Worm (Caenorhabditis elegans) whole organism, L3 larva: ENCODE results near the gene C06H5.8.

Experiments
- R02D3.7 ChIP-seq: fragments of 150-350 bp; optimal IDR thresholded peaks from 2 replicates; lab custom pipeline; 2014; ENCODE audit warnings: missing biosample characterization, missing genetic modification characterization
- ZK546.5 ChIP-seq: sonication (generic microtip); optimal IDR thresholded peaks from 2 replicates; lab custom pipeline; 2017; ENCODE audit warnings: missing biosample characterization, missing genetic modification characterization
- aly-2 ChIP-seq: fragments of 150-350 bp; optimal IDR thresholded peaks from 2 replicates; lab custom pipeline; 2014; ENCODE audit warnings: missing biosample characterization, missing genetic modification characterization
- ama-1 ChIP-seq: fragments of 150-350 bp; optimal IDR thresholded peaks from 2 replicates; lab custom pipeline; 2018
- ceh-82 ChIP-seq: fragments of 150-350 bp; optimal IDR thresholded peaks from 2 replicates; lab custom pipeline; 2014; ENCODE audit warnings: missing biosample characterization, missing genetic modification characterization
- ceh-9 ChIP-seq: sonication (generic microtip); optimal IDR thresholded peaks from 2 replicates; lab custom pipeline; 2018; ENCODE audit warnings: missing biosample characterization, missing genetic modification characterization
- daf-12 ChIP-seq: fragments of 150-350 bp; optimal IDR thresholded peaks from 2 replicates; lab custom pipeline; 2014; ENCODE audit warnings: missing biosample characterization, missing genetic modification reagents, missing genetic modification characterization
- egl-5 ChIP-seq: fragments of 150-350 bp; optimal IDR thresholded peaks from 2 replicates; lab custom pipeline; 2017; ENCODE audit warnings: missing biosample characterization, missing genetic modification reagents, missing genetic modification characterization, inconsistent platforms
- elt-1 ChIP-seq: fragments of 150-350 bp; optimal IDR thresholded peaks from 2 replicates; lab custom pipeline; 2014; ENCODE audit warnings: missing biosample characterization, missing genetic modification characterization
- elt-2 ChIP-seq: sonication (generic microtip); optimal IDR thresholded peaks from 2 replicates; lab custom pipeline; 2016; ENCODE audit warnings: missing genetic modification reagents, mild to moderate bottlenecking, missing genetic modification characterization, missing compliant biosample characterization
- eor-1 ChIP-seq, 2 experiments: fragments of 150-350 bp; optimal IDR thresholded peaks; 2 replicates each; lab custom pipeline; 2014 to 2018; ENCODE audit warnings: missing biosample characterization in 2 of 2, missing genetic modification characterization in 2 of 2
- fkh-10 ChIP-seq: sonication (generic microtip); optimal IDR thresholded peaks from 2 replicates; lab custom pipeline; 2017; ENCODE audit warnings: missing biosample characterization, missing genetic modification reagents, missing genetic modification characterization
- fkh-2 ChIP-seq: fragments of 150-350 bp; optimal IDR thresholded peaks from 2 replicates; lab custom pipeline; 2014; ENCODE audit warnings: missing biosample characterization, missing genetic modification reagents, missing genetic modification characterization
- hmg-11 ChIP-seq: sonication (generic microtip); optimal IDR thresholded peaks from 2 replicates; lab custom pipeline; 2016; ENCODE audit warnings: missing genetic modification characterization, missing compliant biosample characterization
- lin-15B ChIP-seq: fragments of 150-350 bp; optimal IDR thresholded peaks from 2 replicates; lab custom pipeline; 2014; ENCODE audit warnings: missing biosample characterization, missing genetic modification characterization
- lin-39 ChIP-seq: fragments of 150-350 bp; optimal IDR thresholded peaks from 2 replicates; lab custom pipeline; 2018; ENCODE audit warnings: missing biosample characterization, missing genetic modification reagents, missing genetic modification characterization
- mdl-1 ChIP-seq: fragments of 150-350 bp; optimal IDR thresholded peaks from 2 replicates; lab custom pipeline; 2014; ENCODE audit warnings: missing biosample characterization, missing genetic modification characterization
- mml-1 ChIP-seq: fragments of 150-350 bp; sonication (generic microtip); optimal IDR thresholded peaks from 3 replicates; lab custom pipeline; 2014; ENCODE audit warnings: missing biosample characterization, missing genetic modification characterization
- nfya-1 ChIP-seq: sonication (generic microtip); optimal IDR thresholded peaks from 2 replicates; lab custom pipeline; 2017; ENCODE audit warnings: missing genetic modification characterization, mild to moderate bottlenecking, missing compliant biosample characterization, antibody characterized with exemption, moderate library complexity; ENCODE audit not compliant: insufficient read depth
- nhr-11 ChIP-seq: fragments of 150-350 bp; optimal IDR thresholded peaks from 2 replicates; lab custom pipeline; 2014; ENCODE audit warnings: missing biosample characterization, missing genetic modification characterization
- nhr-12 ChIP-seq: fragments of 150-350 bp; optimal IDR thresholded peaks from 2 replicates; lab custom pipeline; 2014; ENCODE audit warnings: missing biosample characterization, missing genetic modification characterization
- nhr-23 ChIP-seq: fragments of 150-350 bp; optimal IDR thresholded peaks from 2 replicates; lab custom pipeline; 2014; ENCODE audit warnings: missing biosample characterization, missing genetic modification reagents, missing genetic modification characterization
- nhr-237 ChIP-seq: fragments of 150-350 bp; optimal IDR thresholded peaks from 2 replicates; lab custom pipeline; 2014; ENCODE audit warnings: missing biosample characterization, missing genetic modification characterization
- nhr-25 ChIP-seq: sonication (generic microtip); optimal IDR thresholded peaks from 2 replicates; lab custom pipeline; 2017; ENCODE audit warnings: missing biosample characterization, missing genetic modification characterization
- nhr-28 ChIP-seq: fragments of 150-350 bp; optimal IDR thresholded peaks from 2 replicates; lab custom pipeline; 2014; ENCODE audit warnings: missing biosample characterization, missing genetic modification characterization
- nhr-67 ChIP-seq: fragments of 150-350 bp; optimal IDR thresholded peaks from 2 replicates; lab custom pipeline; 2014; ENCODE audit warnings: missing biosample characterization, missing genetic modification characterization
- nhr-76 ChIP-seq: fragments of 150-350 bp; sonication (generic microtip); optimal IDR thresholded peaks from 5 replicates; lab custom pipeline; 2014; ENCODE audit warnings: missing biosample characterization, missing genetic modification characterization
- nhr-77 ChIP-seq: fragments of 150-350 bp; optimal IDR thresholded peaks from 2 replicates; lab custom pipeline; 2014; ENCODE audit warnings: missing biosample characterization, missing genetic modification characterization
- sea-2 ChIP-seq: fragments of 150-350 bp; sonication (generic microtip); optimal IDR thresholded peaks from 4 replicates; lab custom pipeline; 2014; ENCODE audit warnings: missing biosample characterization, missing genetic modification reagents, missing genetic modification characterization
- skn-1 ChIP-seq: fragments of 150-350 bp; optimal IDR thresholded peaks from 2 replicates; lab custom pipeline; 2014; ENCODE audit warnings: missing biosample characterization, missing genetic modification characterization
- snpc-4 ChIP-seq: fragments of 150-350 bp; optimal IDR thresholded peaks from 2 replicates; lab custom pipeline; 2014; ENCODE audit warnings: missing biosample characterization, missing genetic modification characterization
- tbx-2 ChIP-seq: sonication (generic microtip); optimal IDR thresholded peaks from 2 replicates; lab custom pipeline; 2016; ENCODE audit warnings: mild to moderate bottlenecking, missing genetic modification characterization, missing compliant biosample characterization
- ztf-4 ChIP-seq: fragments of 150-350 bp; optimal IDR thresholded peaks from 2 replicates; lab custom pipeline; 2014; ENCODE audit warnings: missing biosample characterization, missing genetic modification characterization

Gene C06H5.8

ce11 chrV:17951172-17951999 is 32.6 kb downstream of the C06H5.8 start, which contains the start of gene Y59A8B.24 (continued):
- TF ChIP-seq nhr-67 (tag; lab: Kevin White, UChicago) (no peak), fkh-10 (GFP tag; lab: Kevin White, UChicago) (peak; percentile 27), tbx-2 (peak; percentile 76), elt-2 (tag; lab: Kevin White, UChicago) (peak; percentile 92)

- TF ChIP-seq mml-1 (tag; lab: Kevin White, UChicago) (no peak), nhr-77 (no peak), ceh-9 (no peak)
Measured at ce11 chrV:17952280-17952679, 33.5 kb downstream of the C06H5.8 start.

- TF ChIP-seq mdl-1: no peak
- no peak for TF ChIP-seq mml-1 (tag; lab: Kevin White, UChicago)
- no peak for TF ChIP-seq nhr-11 (tag; lab: Kevin White, UChicago)
- TF ChIP-seq R02D3.7 (tag; lab: Kevin White, UChicago): no peak
- no peak for TF ChIP-seq fkh-2 (tag; lab: Kevin White, UChicago)
- no peak for TF ChIP-seq nhr-237 (tag; lab: Kevin White, UChicago)
- no peak for TF ChIP-seq nhr-23 (tag; lab: Kevin White, UChicago)
- TF ChIP-seq nhr-25 (tag; lab: Kevin White, UChicago): no peak
- no peak for TF ChIP-seq skn-1 (tag; lab: Kevin White, UChicago)
- no peak for TF ChIP-seq ztf-4 (tag; lab: Kevin White, UChicago)
- no peak for TF ChIP-seq elt-2 (tag; lab: Kevin White, UChicago)
- TF ChIP-seq hmg-11 (tag; lab: Kevin White, UChicago): no peak
- TF ChIP-seq daf-12 (tag; lab: Kevin White, UChicago): no peak
- TF ChIP-seq lin-15B (tag; lab: Kevin White, UChicago): no peak
Measured at ce11 chrV:17956109-17956508, 37.3 kb downstream of the C06H5.8 start.

- TF ChIP-seq nhr-237 (tag; lab: Kevin White, UChicago) (no peak), eor-1 (tag; optimal IDR thresholded peaks at IDR 0.05; lab: Kevin White, UChicago) (no peak), tbx-2 (no peak), snpc-4 (tag; lab: Kevin White, UChicago) (no peak), egl-5 (tag; lab: Kevin White, UChicago) (no peak), nhr-67 (tag; lab: Kevin White, UChicago) (no peak), ZK546.5 (tag; lab: Kevin White, UChicago) (no peak), nhr-11 (tag; lab: Kevin White, UChicago) (no peak), fkh-10 (GFP tag; lab: Kevin White, UChicago) (no peak), ama-1 (lab: Kevin White, UChicago) (no peak), nfya-1 (no peak), elt-1 (no peak), daf-12 (tag; lab: Kevin White, UChicago) (no peak)
Measured at ce11 chrV:17962500-17962899, 43.7 kb downstream of the C06H5.8 start.

- TF ChIP-seq ceh-9: no peak
- no peak for TF ChIP-seq eor-1 (tag; optimal IDR thresholded peaks at IDR 0.05; lab: Kevin White, UChicago)
- no peak for TF ChIP-seq ceh-82 (tag; lab: Kevin White, UChicago)
- no peak for TF ChIP-seq hmg-11 (tag; lab: Kevin White, UChicago)
- no peak for TF ChIP-seq nhr-28
- TF ChIP-seq lin-39: no peak
- no peak for TF ChIP-seq sea-2 (GFP tag; lab: Kevin White, UChicago)
- TF ChIP-seq snpc-4 (tag; lab: Kevin White, UChicago): no peak
- TF ChIP-seq nhr-11 (tag; lab: Kevin White, UChicago): no peak
- TF ChIP-seq nhr-12 (tag; lab: Kevin White, UChicago): no peak
- no peak for TF ChIP-seq fkh-2 (tag; lab: Kevin White, UChicago)
- TF ChIP-seq ZK546.5 (tag; lab: Kevin White, UChicago): no peak
- TF ChIP-seq mml-1 (tag; lab: Kevin White, UChicago): no peak
- TF ChIP-seq nhr-76: no peak
- no peak for TF ChIP-seq aly-2 (tag; lab: Kevin White, UChicago)
- no peak for TF ChIP-seq nhr-25 (tag; lab: Kevin White, UChicago)
Measured at ce11 chrV:17966747-17967146, 47.9 kb downstream of the C06H5.8 start, which contains the start of gene gck-3. Gene gck-3 (minus strand): TSS chrV:17966847.
